Worm (Caenorhabditis elegans) whole organism, young adult: ENCODE data around the gene C31E10.5.

Source experiments
- B0261.1 ChIP-seq: sonication (generic microtip); optimal IDR thresholded peaks from 2 replicates; lab custom pipeline; 2016; ENCODE audit warnings: mild to moderate bottlenecking, missing genetic modification characterization, moderate library complexity, missing compliant biosample characterization
- C06A6.2 ChIP-seq: fragments of 200-800 bp; sonication (Bioruptor generic); conservative IDR thresholded peaks from 2 replicates; pipeline ENCODE4 v1.3.6; 2022; ENCODE audit warnings: missing genetic modification characterization, missing compliant biosample characterization
- F37B4.10 ChIP-seq: fragments of 200-800 bp; sonication (Bioruptor generic); IDR thresholded peaks from 2 replicates; pipeline ENCODE4 v1.3.6; 2022; ENCODE audit warnings: missing genetic modification characterization, missing compliant biosample characterization
- F39B2.1 ChIP-seq: fragments of 200-800 bp; sonication (Bioruptor generic); IDR thresholded peaks from 2 replicates; pipeline ENCODE4 v1.3.6; 2022; ENCODE audit warnings: missing genetic modification reagents, missing genetic modification characterization, missing compliant biosample characterization
- F49E8.2 ChIP-seq: sonication (generic microtip); optimal IDR thresholded peaks from 3 replicates; lab custom pipeline; 2017; ENCODE audit warnings: missing genetic modification characterization, mild to moderate bottlenecking, missing compliant biosample characterization, antibody characterized with exemption, moderate library complexity; ENCODE audit not compliant: insufficient read depth
- F57C9.4 ChIP-seq: sonication (generic microtip); optimal IDR thresholded peaks from 2 replicates; lab custom pipeline; 2017; ENCODE audit warnings: mild to moderate bottlenecking, missing genetic modification characterization, missing compliant biosample characterization
- K11D2.4 ChIP-seq: fragments of 200-800 bp; sonication (Bioruptor generic); IDR thresholded peaks from 2 replicates; pipeline ENCODE4 v1.3.6; 2022; ENCODE audit warnings: missing genetic modification reagents, missing genetic modification characterization, missing compliant biosample characterization
- atf-7 ChIP-seq: sonication (generic microtip); optimal IDR thresholded peaks from 2 replicates; lab custom pipeline; 2017; ENCODE audit warnings: mild to moderate bottlenecking, missing genetic modification characterization, missing compliant biosample characterization
- athp-1 ChIP-seq: sonication (generic microtip); optimal IDR thresholded peaks from 2 replicates; lab custom pipeline; 2017; ENCODE audit warnings: mild to moderate bottlenecking, missing genetic modification characterization, missing compliant biosample characterization
- attf-3 ChIP-seq: fragments of 200-800 bp; sonication (Bioruptor generic); conservative IDR thresholded peaks from 2 replicates; pipeline ENCODE4 v1.3.6; 2022; ENCODE audit warnings: missing genetic modification reagents, missing genetic modification characterization, missing compliant biosample characterization
- attf-5 ChIP-seq: fragments of 200-800 bp; sonication (Bioruptor generic); optimal IDR thresholded peaks from 2 replicates; lab custom pipeline; 2018; ENCODE audit warnings: mild to moderate bottlenecking, missing genetic modification characterization, missing compliant biosample characterization
- bed-1 ChIP-seq: fragments of 200-800 bp; sonication (Bioruptor generic); IDR thresholded peaks from 2 replicates; pipeline ENCODE4 v1.3.6; 2022; ENCODE audit warnings: missing genetic modification reagents, missing genetic modification characterization, missing compliant biosample characterization
- cebp-2 ChIP-seq: fragments of 200-800 bp; sonication (Bioruptor generic); IDR thresholded peaks from 2 replicates; pipeline ENCODE4 v1.3.6; 2022; ENCODE audit warnings: missing genetic modification characterization, missing compliant biosample characterization
- ceh-100 ChIP-seq: fragments of 200-800 bp; sonication (Bioruptor generic); IDR thresholded peaks from 2 replicates; pipeline ENCODE4 v1.3.6; 2022; ENCODE audit warnings: missing genetic modification reagents, missing genetic modification characterization, missing compliant biosample characterization
- ekl-4 ChIP-seq: fragments of 200-800 bp; sonication (Bioruptor generic); IDR thresholded peaks from 2 replicates; pipeline ENCODE4 v1.3.6; 2022; ENCODE audit warnings: missing genetic modification reagents, missing genetic modification characterization, missing compliant biosample characterization
- ets-4 ChIP-seq: fragments of 200-800 bp; sonication (Bioruptor generic); optimal IDR thresholded peaks from 2 replicates; lab custom pipeline; 2018; ENCODE audit warnings: mild to moderate bottlenecking, missing genetic modification characterization, missing compliant biosample characterization
- hmg-1.2 ChIP-seq: fragments of 200-800 bp; sonication (Bioruptor generic); IDR thresholded peaks from 2 replicates; pipeline ENCODE4 v1.3.6; 2022; ENCODE audit warnings: missing genetic modification reagents, missing genetic modification characterization, missing compliant biosample characterization
- lin-26 ChIP-seq: fragments of 200-800 bp; sonication (Bioruptor generic); IDR thresholded peaks from 2 replicates; pipeline ENCODE4 v1.3.6; 2022; ENCODE audit warnings: missing genetic modification reagents, missing genetic modification characterization, missing compliant biosample characterization
- lsl-1 ChIP-seq: fragments of 200-800 bp; sonication (Bioruptor generic); optimal IDR thresholded peaks from 2 replicates; lab custom pipeline; 2018; ENCODE audit warnings: mild to moderate bottlenecking, missing genetic modification characterization, moderate library complexity, missing compliant biosample characterization
- lsy-27 ChIP-seq: sonication (generic microtip); optimal IDR thresholded peaks from 2 replicates; lab custom pipeline; 2017; ENCODE audit warnings: missing genetic modification characterization, mild to moderate bottlenecking, missing compliant biosample characterization, antibody characterized with exemption, missing genotype, borderline replicate concordance; ENCODE audit not compliant: insufficient read depth
- madf-10 ChIP-seq: sonication (generic microtip); optimal IDR thresholded peaks from 2 replicates; lab custom pipeline; 2016; ENCODE audit warnings: mild to moderate bottlenecking, missing genetic modification characterization, missing compliant biosample characterization
- mxl-1 ChIP-seq: sonication (generic microtip); optimal IDR thresholded peaks from 2 replicates; lab custom pipeline; 2016; ENCODE audit warnings: missing genetic modification characterization, missing compliant biosample characterization
- nfya-1 ChIP-seq: sonication (generic microtip); optimal IDR thresholded peaks from 2 replicates; lab custom pipeline; 2017; ENCODE audit warnings: antibody characterized with exemption, missing compliant biosample characterization, missing genetic modification characterization, borderline replicate concordance; ENCODE audit not compliant: insufficient read depth
- nfyb-1 ChIP-seq: fragments of 200-800 bp; sonication (Bioruptor generic); IDR thresholded peaks from 2 replicates; pipeline ENCODE4 v1.3.6; 2022; ENCODE audit warnings: missing genetic modification reagents, missing genetic modification characterization, missing compliant biosample characterization
- nhr-27 ChIP-seq: fragments of 200-800 bp; sonication (Bioruptor generic); optimal IDR thresholded peaks from 2 replicates; lab custom pipeline; 2018; ENCODE audit warnings: mild to moderate bottlenecking, missing genetic modification characterization, moderate library complexity, missing compliant biosample characterization
- nhr-80 ChIP-seq: sonication (generic microtip); optimal IDR thresholded peaks from 2 replicates; lab custom pipeline; 2016; ENCODE audit warnings: missing genetic modification characterization, missing compliant biosample characterization
- nhr-90 ChIP-seq: sonication (generic microtip); optimal IDR thresholded peaks from 2 replicates; lab custom pipeline; 2016; ENCODE audit warnings: missing genotype, mild to moderate bottlenecking, missing genetic modification characterization, missing compliant biosample characterization
- pha-4 ChIP-seq: fragments of 150-350 bp; sonication (generic microtip); optimal IDR thresholded peaks from 2 replicates; lab custom pipeline; 2014; ENCODE audit warnings: missing biosample characterization, missing genetic modification reagents, missing genetic modification characterization
- repo-1 ChIP-seq: sonication (generic microtip); optimal IDR thresholded peaks from 2 replicates; lab custom pipeline; 2017; ENCODE audit warnings: mild to moderate bottlenecking, missing genetic modification characterization, missing compliant biosample characterization
- rpc-1 ChIP-seq, 2 experiments: fragments of 150-350 bp in 1 of 2; sonication (generic microtip) in 1 of 2; optimal IDR thresholded peaks; 2 replicates each; lab custom pipeline; 2014 to 2018; ENCODE audit warnings: missing biosample characterization in 1 of 2, missing genetic modification characterization in 1 of 2, missing genetic modification reagents in 1 of 2, missing genotype in 1 of 2
- sea-2 ChIP-seq: fragments of 200-800 bp; sonication (Bioruptor generic); IDR thresholded peaks from 2 replicates; pipeline ENCODE4 v1.3.6; 2022; ENCODE audit warnings: missing genetic modification characterization, missing compliant biosample characterization
- snpc-4 ChIP-seq, 5 experiments: fragments of 150-350 bp in 1 of 5; sonication (generic microtip) in 4 of 5; optimal IDR thresholded peaks; 2 replicates each; lab custom pipeline; 2014 to 2018; ENCODE audit warnings: missing genetic modification characterization in 5 of 5, missing biosample characterization in 3 of 5, antibody characterized with exemption in 2 of 5, mild to moderate bottlenecking in 2 of 5, missing compliant biosample characterization in 2 of 5, missing genotype in 2 of 5, moderate library complexity in 2 of 5, missing genetic modification reagents in 1 of 5
- tlf-1 ChIP-seq: fragments of 200-800 bp; sonication (Bioruptor generic); optimal IDR thresholded peaks from 2 replicates; lab custom pipeline; 2018; ENCODE audit warnings: mild to moderate bottlenecking, missing genetic modification characterization, missing compliant biosample characterization
- unc-130 ChIP-seq: sonication (generic microtip); optimal IDR thresholded peaks from 2 replicates; lab custom pipeline; 2016; ENCODE audit warnings: missing genetic modification reagents, missing genetic modification characterization, missing compliant biosample characterization
- unc-62 ChIP-seq: fragments of 150-350 bp; optimal IDR thresholded peaks from 2 replicates; lab custom pipeline; 2014; ENCODE audit warnings: missing biosample characterization, missing genetic modification reagents, missing genetic modification characterization
- zfh-2 ChIP-seq: fragments of 200-800 bp; sonication (Bioruptor generic); conservative IDR thresholded peaks from 2 replicates; pipeline ENCODE4 v1.3.6; 2022; ENCODE audit warnings: missing genetic modification reagents, missing genetic modification characterization, missing compliant biosample characterization
- ztf-18 ChIP-seq: sonication (generic microtip); optimal IDR thresholded peaks from 2 replicates; lab custom pipeline; 2016; ENCODE audit warnings: missing genotype, mild to moderate bottlenecking, missing genetic modification characterization, missing compliant biosample characterization
- ztf-26 ChIP-seq: sonication (generic microtip); optimal IDR thresholded peaks from 2 replicates; lab custom pipeline; 2017; ENCODE audit warnings: missing genetic modification characterization, missing compliant biosample characterization
- ztf-28 ChIP-seq: fragments of 200-800 bp; sonication (Bioruptor generic); IDR thresholded peaks from 2 replicates; pipeline ENCODE4 v1.3.6; 2022; ENCODE audit warnings: missing genetic modification reagents, missing genetic modification characterization, missing compliant biosample characterization

Gene C31E10.5

DNA sequence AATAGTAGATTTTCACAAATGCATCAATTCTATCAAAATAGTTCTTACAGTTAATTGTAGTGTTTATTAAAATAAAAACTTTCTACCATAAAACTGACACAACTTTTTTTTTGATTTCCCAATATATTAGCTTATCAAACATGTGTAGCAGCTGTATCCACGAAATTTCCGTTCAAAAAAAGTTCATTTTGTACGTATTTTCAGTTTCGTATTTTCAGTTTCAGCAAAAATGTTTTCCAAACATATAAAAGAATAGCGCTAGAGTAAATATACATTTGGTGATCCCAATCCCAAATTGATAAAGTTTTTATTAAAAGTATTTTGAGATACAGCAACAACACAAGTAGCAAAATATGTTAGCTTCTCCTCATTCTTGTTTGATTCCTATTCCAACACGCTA is 33.8 kb upstream of the C31E10.5 start:
- TF ChIP-seq rpc-1 (optimal IDR thresholded peaks at IDR 0.05; lab: Kevin White, UChicago) (no peak), rpc-1 (tag; optimal IDR thresholded peaks at IDR 0.05; lab: Kevin White, UChicago) (no peak)

DNA sequence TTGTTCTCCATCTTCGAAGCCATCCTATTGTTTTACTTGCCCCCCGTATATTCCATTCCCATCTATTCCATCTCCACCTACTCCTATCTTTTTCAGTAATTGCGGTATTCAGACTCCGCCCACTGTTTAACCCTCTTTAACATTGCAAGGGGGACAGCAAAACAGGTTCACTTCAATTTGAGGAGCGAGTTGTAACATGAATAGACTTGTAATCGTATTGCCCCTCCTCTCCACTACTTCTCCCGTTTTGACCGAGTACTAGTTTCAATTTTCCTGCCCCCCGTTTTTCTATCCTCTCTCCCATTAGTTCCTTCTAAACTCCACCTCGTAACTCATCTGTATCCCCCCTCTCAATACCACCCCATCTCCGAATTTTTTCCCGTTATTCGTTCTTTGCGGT is 32.9 kb upstream of the C31E10.5 start:
- TF ChIP-seq nhr-90 (no peak), ceh-100 (GFP tag; lab: Robert Waterston, UW) (no peak), ztf-26 (no peak), atf-7 (tag; lab: Kevin White, UChicago) (no peak), sea-2 (GFP tag; lab: Robert Waterston, UW) (no peak), F49E8.2 (tag; lab: Kevin White, UChicago) (no peak), ets-4 (GFP tag; lab: Kevin White, UChicago) (no peak)

DNA sequence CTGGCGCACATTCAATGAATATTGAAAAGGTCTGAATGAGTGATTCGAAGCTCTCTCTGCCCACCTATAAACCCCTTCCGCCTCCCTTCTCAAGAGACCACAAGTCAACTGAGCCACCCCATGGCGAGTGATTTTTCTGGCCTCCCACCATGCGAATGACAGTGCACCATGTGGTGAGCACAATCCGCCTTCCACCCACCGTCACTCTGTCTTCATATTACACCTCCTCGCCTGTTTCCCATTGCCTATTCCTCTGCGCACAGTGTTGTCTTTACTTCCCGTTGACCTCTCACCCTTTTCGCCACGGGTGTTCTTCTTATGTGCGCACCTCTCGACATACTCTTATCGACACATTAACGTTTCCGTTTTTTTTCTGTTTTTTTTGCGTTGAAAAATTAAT is 31.3 kb upstream of the C31E10.5 start:
- TF ChIP-seq zfh-2 (GFP tag; lab: Robert Waterston, UW): peak; percentile 34; the same call in 1 of the 2 replicates
- TF ChIP-seq B0261.1 (tag; lab: Kevin White, UChicago): no peak
- TF ChIP-seq madf-10 (tag; lab: Kevin White, UChicago): no peak

DNA sequence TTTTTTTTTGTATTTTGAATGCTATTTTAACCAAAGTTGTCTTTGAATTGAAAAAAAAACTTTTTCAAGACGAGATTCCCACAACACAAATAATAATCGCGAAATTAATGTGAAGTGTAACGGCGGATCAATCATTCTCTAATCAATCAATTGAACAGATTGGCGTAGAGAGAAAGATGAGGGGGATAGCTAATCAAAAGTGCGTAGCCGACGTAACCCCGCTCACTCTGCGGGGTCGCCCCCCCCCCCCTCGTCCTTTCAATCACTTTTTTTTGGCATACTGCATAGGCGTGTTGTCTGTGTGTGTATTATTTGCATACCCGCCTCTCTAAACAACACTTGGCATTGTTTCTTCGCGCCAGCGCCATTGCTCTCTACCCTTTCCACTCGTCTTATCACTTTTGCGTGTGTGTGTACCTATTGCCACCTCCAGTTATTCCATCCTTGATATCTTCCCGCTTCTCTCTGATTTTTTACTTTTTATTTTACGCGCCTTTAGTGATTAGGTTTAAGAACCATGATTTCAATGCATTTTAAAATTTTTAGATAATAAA is 28.8 kb upstream of the C31E10.5 start:
- TF ChIP-seq ekl-4 (GFP tag; lab: Robert Waterston, UW): no peak
- no peak for TF ChIP-seq K11D2.4
- TF ChIP-seq nhr-80: peak; percentile 76
- TF ChIP-seq zfh-2 (GFP tag; lab: Robert Waterston, UW): 0 out of 2 replicates have a peak, but pooled peaks have one; percentile 25
- TF ChIP-seq, all 124 proteins: peak for 2

DNA sequence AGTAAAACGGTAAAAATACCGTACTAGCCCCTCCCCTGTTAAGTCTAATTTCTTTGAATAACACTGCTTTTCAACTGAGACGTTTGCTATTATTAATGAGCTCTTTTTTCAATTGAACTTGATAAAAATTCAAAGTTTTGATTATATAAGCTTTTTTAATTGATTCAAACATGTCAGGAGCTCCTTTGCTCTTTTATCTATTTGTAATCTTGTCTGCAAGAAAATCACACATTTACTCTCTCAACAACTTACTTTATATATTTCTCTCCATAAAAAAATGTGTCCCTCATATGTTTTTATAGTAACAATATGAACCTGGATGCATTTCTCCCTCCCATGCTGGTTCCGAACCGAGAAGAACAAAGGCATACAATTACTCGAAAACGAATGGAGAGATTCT is 24.7 kb upstream of the C31E10.5 start, which contains the start of gene C04C11.1:
TSS of gene C04C11.1 (plus strand) at position 301 of the 400 bp plus-strand sequence.
- TF ChIP-seq tlf-1 (no peak), ztf-18 (tag; lab: Kevin White, UChicago) (no peak), nfya-1 (no peak), F39B2.1 (GFP tag; lab: Robert Waterston, UW) (no peak), lin-26 (GFP tag; lab: Robert Waterston, UW) (no peak), unc-62 (no peak), snpc-4 (GFP tag; optimal IDR thresholded peaks at IDR 0.05; lab: Kevin White, UChicago) (no peak), snpc-4 (tag; optimal IDR thresholded peaks at IDR 0.05; lab: Kevin White, UChicago) (no peak), F57C9.4 (tag; lab: Kevin White, UChicago) (no peak), nhr-80 (no peak), ztf-28 (GFP tag; lab: Robert Waterston, UW) (no peak), cebp-2 (GFP tag; lab: Robert Waterston, UW) (no peak), hmg-1.2 (GFP tag; lab: Robert Waterston, UW) (no peak), unc-130 (GFP tag; lab: Kevin White, UChicago) (no peak), repo-1 (no peak), lsl-1 (GFP tag; lab: Kevin White, UChicago) (no peak)

DNA sequence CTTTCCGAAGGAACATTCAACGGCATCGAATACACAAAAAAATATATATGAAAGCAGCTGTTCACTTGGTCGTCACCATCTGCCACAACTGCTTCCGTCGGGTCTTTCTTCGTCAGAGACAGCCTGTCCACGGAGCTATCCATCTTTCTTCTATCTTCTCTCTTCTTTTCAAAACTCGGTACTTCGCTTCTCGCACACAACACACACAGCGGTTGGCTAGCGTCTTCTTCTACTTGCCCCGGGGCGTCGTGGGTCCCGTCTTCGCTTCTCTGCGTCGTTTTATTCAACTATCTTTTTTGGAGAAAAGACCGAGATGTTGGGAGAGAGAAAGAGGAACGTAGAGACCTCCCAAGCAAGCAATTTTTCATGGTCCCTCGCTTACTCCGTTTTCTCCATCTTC is 21.1 kb upstream of the C31E10.5 start:
- TF ChIP-seq athp-1 (no peak), mxl-1 (no peak), attf-3 (GFP tag; lab: Robert Waterston, UW) (no peak), nfyb-1 (0 out of 2 replicates have a peak, but pooled peaks have one; percentile 37), lsy-27 (tag; lab: Kevin White, UChicago) (no peak), attf-5 (peak; percentile 12), B0261.1 (tag; lab: Kevin White, UChicago) (no peak), bed-1 (GFP tag; lab: Robert Waterston, UW) (no peak), F37B4.10 (no peak), C06A6.2 (GFP tag; lab: Robert Waterston, UW) (no peak), pha-4 (tag; lab: Kevin White, UChicago) (no peak), repo-1 (no peak), ztf-26 (no peak), nfya-1 (no peak), K11D2.4 (no peak), nhr-27 (tag; lab: Kevin White, UChicago) (no peak), nhr-90 (no peak)
